Worm (Caenorhabditis elegans): ENCODE measurements around the gene T18D3.6.

T18D3.6 gene

DNA sequence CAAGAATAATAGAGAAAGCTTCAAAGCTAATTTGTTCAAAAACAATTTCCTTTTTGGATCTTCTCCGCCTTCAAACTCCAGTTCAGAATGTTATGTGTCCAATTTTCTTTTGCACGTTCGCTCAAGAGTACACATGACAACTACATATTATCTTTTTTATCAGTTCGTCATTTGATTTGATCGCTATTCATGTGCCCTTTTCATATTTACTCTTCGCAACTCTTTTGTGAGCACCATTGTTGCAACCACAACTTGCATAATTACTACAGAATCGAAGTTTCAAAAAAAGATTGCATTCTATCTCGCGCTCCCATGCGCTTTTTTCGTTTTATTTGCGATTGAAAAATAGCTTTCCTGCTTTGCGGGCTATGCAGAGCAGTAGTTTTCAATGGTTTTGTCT is 14.4 kb upstream of the T18D3.6 start:
- TF ChIP-seq duxl-1 (tag; optimal IDR thresholded peaks at IDR 0.05; ENCODE audit: poor library complexity) (no peak), hlh-11 (tag; optimal IDR thresholded peaks at IDR 0.05) (peak; percentile 22), mxl-2 (GFP tag; conservative IDR thresholded peaks at IDR 0.05) (no peak), hif-1 (tag; optimal IDR thresholded peaks at IDR 0.05) (peak in 1 of 2 experiments; percentile 8), dmd-6 (GFP tag; IDR thresholded peaks at IDR 0.05) (peak; percentile 24; the same call in 1 of the 2 replicates), nhr-28 (tag; optimal IDR thresholded peaks at IDR 0.05) (peak; percentile 70), nhr-6 (tag; optimal IDR thresholded peaks at IDR 0.05) (peak; percentile 56), hlh-30 (tag; optimal IDR thresholded peaks at IDR 0.05; ENCODE audit: insufficient read depth) (peak; percentile 65), daf-16 (GFP tag; optimal IDR thresholded peaks at IDR 0.05) (no peak), daf-16 (tag; optimal IDR thresholded peaks at IDR 0.05) (peak; percentile 64), aha-1 (tag) (peak; percentile 32), pqm-1 (tag; optimal IDR thresholded peaks at IDR 0.05) (peak; percentile 57)

DNA sequence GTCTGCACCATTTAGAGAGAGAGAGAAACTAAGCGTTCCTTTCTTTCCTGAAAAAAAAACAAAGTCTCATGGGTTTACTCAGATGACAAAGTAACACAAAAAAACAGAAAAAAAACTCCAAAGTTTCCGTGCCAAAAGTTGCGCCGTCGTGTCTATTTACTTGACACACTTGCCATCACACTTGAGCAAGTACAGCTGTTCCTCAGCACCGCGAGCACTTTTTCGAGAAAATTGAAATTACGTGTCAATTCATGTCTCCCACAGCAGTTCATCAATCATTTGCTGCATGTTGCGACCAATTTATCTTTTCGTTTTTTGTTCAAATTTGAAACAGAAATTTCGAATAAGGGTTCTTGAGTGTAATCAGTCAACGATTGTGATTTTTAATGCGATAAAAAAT is 13.2 kb upstream of the T18D3.6 start:
- TF ChIP-seq hlh-11 (tag; optimal IDR thresholded peaks at IDR 0.05) (peak; percentile 37), hif-1 (tag; optimal IDR thresholded peaks at IDR 0.05) (peak in 1 of 2 experiments; percentile 55), mep-1 (tag; optimal IDR thresholded peaks at IDR 0.05) (peak; percentile 12), ceh-20 (GFP tag; IDR thresholded peaks at IDR 0.05) (peak; percentile 81), hlh-30 (tag; optimal IDR thresholded peaks at IDR 0.05; ENCODE audit: insufficient read depth) (peak; percentile 11), F26F4.8 (GFP tag; conservative IDR thresholded peaks at IDR 0.05) (no peak), ctbp-1 (GFP tag; IDR thresholded peaks at IDR 0.05) (no peak)

DNA sequence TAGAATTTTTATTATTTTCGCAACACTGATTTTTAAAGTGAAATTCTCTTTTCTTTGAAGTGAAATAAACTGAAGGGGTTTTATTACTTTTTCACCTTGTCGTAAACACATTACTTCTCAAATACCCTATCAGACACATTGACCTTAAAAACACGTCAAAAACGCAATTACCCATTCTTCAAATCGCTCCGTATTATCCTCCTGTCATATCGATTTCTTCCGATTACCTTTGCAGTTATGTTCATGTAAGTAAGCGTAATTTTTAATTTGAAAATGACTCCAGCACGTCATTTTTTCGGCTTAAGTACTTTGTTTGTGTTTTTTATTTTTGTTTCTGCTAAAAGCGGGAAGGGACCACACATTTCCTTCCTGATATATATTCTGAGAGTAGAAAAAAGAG is 11.4 kb upstream of the T18D3.6 start:
- TF ChIP-seq gei-8 (GFP tag; optimal IDR thresholded peaks at IDR 0.05) (no peak), zfp-2 (tag; optimal IDR thresholded peaks at IDR 0.05) (no peak), lin-39 (tag; optimal IDR thresholded peaks at IDR 0.05) (no peak), Y48G9A.11 (GFP tag; IDR thresholded peaks at IDR 0.05) (no peak), daf-16 (GFP tag; optimal IDR thresholded peaks at IDR 0.05) (no peak), daf-16 (tag; optimal IDR thresholded peaks at IDR 0.05) (no peak)

DNA sequence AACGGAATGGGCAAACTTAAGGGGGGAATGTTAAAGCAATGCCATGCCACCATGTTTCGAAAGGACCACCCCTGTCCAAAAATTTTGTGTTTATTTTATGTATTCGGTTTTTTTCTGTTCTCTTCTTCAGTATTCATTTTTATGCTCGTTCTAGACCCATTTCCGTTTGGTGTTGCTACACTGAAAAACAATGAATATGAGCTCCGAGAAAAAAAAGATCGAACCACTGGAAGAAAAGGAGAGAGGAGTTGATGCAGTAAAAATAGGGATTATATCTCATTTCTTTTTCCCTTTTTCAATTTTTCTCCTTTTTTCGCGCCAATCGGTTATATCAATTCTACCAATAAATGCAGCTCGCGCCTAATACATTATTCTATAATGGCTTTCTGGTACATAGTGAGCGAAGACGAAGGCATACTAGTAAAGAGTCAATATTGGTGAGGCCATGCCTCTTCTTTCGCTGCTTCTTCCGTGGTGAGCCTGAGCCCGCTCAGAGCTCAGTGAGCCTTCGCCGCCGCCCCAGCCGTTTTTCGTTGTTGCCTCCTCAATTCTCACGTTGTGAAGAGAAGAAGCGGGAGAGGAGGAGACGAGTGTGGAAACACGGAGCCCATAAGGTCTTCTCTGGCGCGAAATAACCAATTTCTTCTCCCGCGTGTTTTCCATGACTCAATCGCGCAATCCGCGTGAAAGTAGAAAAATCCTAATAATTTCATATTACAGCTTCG is 9.5 kb upstream of the T18D3.6 start:
- peak in 1 of 2 experiments; percentile 55 for TF ChIP-seq unc-62 (GFP tag; optimal IDR thresholded peaks at IDR 0.05 in 1 of 2)
- no peak for TF ChIP-seq unc-62 (tag; optimal IDR thresholded peaks at IDR 0.05)
- no peak for TF ChIP-seq F37D6.2 (tag; optimal IDR thresholded peaks at IDR 0.05)
- TF ChIP-seq ceh-62 (tag; optimal IDR thresholded peaks at IDR 0.05) = no peak
- TF ChIP-seq duxl-1 (tag; optimal IDR thresholded peaks at IDR 0.05; ENCODE audit: poor library complexity) = no peak
- no peak for TF ChIP-seq ceh-44 (GFP tag; IDR thresholded peaks at IDR 0.05)
- TF ChIP-seq dmd-6 (GFP tag; IDR thresholded peaks at IDR 0.05) = 0 out of 2 replicates have a peak, but pooled peaks have one; percentile 11
- TF ChIP-seq spr-1 (tag; optimal IDR thresholded peaks at IDR 0.05) = no peak
- TF ChIP-seq nhr-237 (tag; optimal IDR thresholded peaks at IDR 0.05) = no peak
- TF ChIP-seq aha-1 (tag) = peak; percentile 83
- no peak for TF ChIP-seq nhr-77 (tag; optimal IDR thresholded peaks at IDR 0.05)
- no peak for TF ChIP-seq ztf-7 (tag; optimal IDR thresholded peaks at IDR 0.05)
- TF ChIP-seq hlh-11 (tag; optimal IDR thresholded peaks at IDR 0.05) = no peak
- TF ChIP-seq R02D3.7 (tag; optimal IDR thresholded peaks at IDR 0.05) = no peak
- no peak for TF ChIP-seq ceh-82 (tag; optimal IDR thresholded peaks at IDR 0.05)
- peak; percentile 29; the same call in 1 of the 2 replicates for TF ChIP-seq hmg-1.1 (GFP tag; IDR thresholded peaks at IDR 0.05)
- TF ChIP-seq cey-2 (tag; optimal IDR thresholded peaks at IDR 0.05; ENCODE audit: borderline replicate concordance, insufficient read depth) = no peak
- TF ChIP-seq madf-5 (GFP tag; IDR thresholded peaks at IDR 0.05) = no peak
- TF ChIP-seq unc-39 (tag; optimal IDR thresholded peaks at IDR 0.05) = no peak
- no peak for TF ChIP-seq attf-4 (tag; optimal IDR thresholded peaks at IDR 0.05)
- peak; percentile 16 for TF ChIP-seq rbr-2 (tag; optimal IDR thresholded peaks at IDR 0.05)
- no peak for TF ChIP-seq ceh-20 (GFP tag; IDR thresholded peaks at IDR 0.05)
- TF ChIP-seq daf-12 (tag; optimal IDR thresholded peaks at IDR 0.05) = no peak
- no peak for TF ChIP-seq lir-3 (tag; optimal IDR thresholded peaks at IDR 0.05)
- TF ChIP-seq arid-1 (GFP tag; conservative IDR thresholded peaks at IDR 0.05) = no peak
- TF ChIP-seq nhr-102 (tag; optimal IDR thresholded peaks at IDR 0.05) = no peak
- TF ChIP-seq mep-1 (tag; optimal IDR thresholded peaks at IDR 0.05) = no peak
- no peak for TF ChIP-seq dve-1 (tag; optimal IDR thresholded peaks at IDR 0.05; ENCODE audit: insufficient read depth)
- TF ChIP-seq nhr-28 (tag; optimal IDR thresholded peaks at IDR 0.05) = no peak
- no peak for TF ChIP-seq nhr-41 (GFP tag; IDR thresholded peaks at IDR 0.05)
- no peak for TF ChIP-seq unc-130 (GFP tag; optimal IDR thresholded peaks at IDR 0.05)
- TF ChIP-seq zfp-2 (tag; optimal IDR thresholded peaks at IDR 0.05) = no peak

Measured in whole organism, L4 larva.